Worm (Caenorhabditis elegans) whole organism, L3 larva: ENCODE measurements around the gene C26D10.4.

Experiments
- aly-2 ChIP-seq: fragments of 150-350 bp; optimal IDR thresholded peaks from 2 replicates; lab custom pipeline; 2014; ENCODE audit warnings: missing biosample characterization, missing genetic modification characterization
- ceh-16 ChIP-seq: sonication (generic microtip); optimal IDR thresholded peaks from 2 replicates; lab custom pipeline; 2017; ENCODE audit warnings: missing biosample characterization, missing genetic modification characterization
- ceh-28 ChIP-seq: fragments of 150-350 bp; optimal IDR thresholded peaks from 2 replicates; lab custom pipeline; 2014; ENCODE audit warnings: missing biosample characterization, missing genetic modification reagents, missing genetic modification characterization
- lin-39 ChIP-seq: fragments of 150-350 bp; optimal IDR thresholded peaks from 2 replicates; lab custom pipeline; 2018; ENCODE audit warnings: missing biosample characterization, missing genetic modification reagents, missing genetic modification characterization
- nfya-1 ChIP-seq: sonication (generic microtip); optimal IDR thresholded peaks from 2 replicates; lab custom pipeline; 2017; ENCODE audit warnings: missing genetic modification characterization, mild to moderate bottlenecking, missing compliant biosample characterization, antibody characterized with exemption, moderate library complexity; ENCODE audit not compliant: insufficient read depth
- nhr-12 ChIP-seq: fragments of 150-350 bp; optimal IDR thresholded peaks from 2 replicates; lab custom pipeline; 2014; ENCODE audit warnings: missing biosample characterization, missing genetic modification characterization
- nhr-23 ChIP-seq: fragments of 150-350 bp; optimal IDR thresholded peaks from 2 replicates; lab custom pipeline; 2014; ENCODE audit warnings: missing biosample characterization, missing genetic modification reagents, missing genetic modification characterization
- nhr-237 ChIP-seq: fragments of 150-350 bp; optimal IDR thresholded peaks from 2 replicates; lab custom pipeline; 2014; ENCODE audit warnings: missing biosample characterization, missing genetic modification characterization
- nhr-25 ChIP-seq: sonication (generic microtip); optimal IDR thresholded peaks from 2 replicates; lab custom pipeline; 2017; ENCODE audit warnings: missing biosample characterization, missing genetic modification characterization
- pqm-1 ChIP-seq: fragments of 150-350 bp; optimal IDR thresholded peaks from 2 replicates; lab custom pipeline; 2017; ENCODE audit warnings: missing biosample characterization, missing genetic modification characterization, inconsistent platforms
- unc-39 ChIP-seq: sonication (generic microtip); optimal IDR thresholded peaks from 4 replicates; lab custom pipeline; 2017; ENCODE audit warnings: missing biosample characterization, missing genetic modification characterization
- unc-62 ChIP-seq: fragments of 150-350 bp; sonication (generic microtip); optimal IDR thresholded peaks from 4 replicates; lab custom pipeline; 2014; ENCODE audit warnings: missing biosample characterization, missing genetic modification reagents, missing genetic modification characterization
- zag-1 ChIP-seq: fragments of 150-350 bp; optimal IDR thresholded peaks from 2 replicates; lab custom pipeline; 2014; ENCODE audit warnings: missing biosample characterization, missing genetic modification characterization
- ztf-11 ChIP-seq: fragments of 150-350 bp; optimal IDR thresholded peaks from 2 replicates; lab custom pipeline; 2014; ENCODE audit warnings: missing biosample characterization, missing genetic modification characterization

DNA sequence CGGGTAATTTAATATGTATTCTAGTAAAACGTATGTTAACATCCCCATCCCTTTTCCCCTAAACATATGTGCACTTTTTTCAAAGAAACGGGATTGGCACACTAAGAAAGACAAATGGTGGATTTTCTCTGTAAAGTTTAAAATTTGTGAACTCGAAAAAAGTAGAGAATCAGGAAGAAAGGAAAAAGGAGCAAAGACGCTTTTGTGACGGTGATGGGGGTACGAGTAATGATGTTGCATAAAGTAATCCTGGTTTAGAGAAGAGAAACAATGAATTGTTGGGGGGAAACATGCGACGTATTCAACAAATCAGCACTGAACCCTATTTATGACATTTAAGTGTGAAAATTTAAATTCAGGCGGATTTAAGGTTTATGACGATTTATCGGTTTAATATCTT, 18.1 kb upstream of the C26D10.4 start:
- TF ChIP-seq nhr-23 (no peak), ztf-11 (tag; lab: Kevin White, UChicago) (no peak), unc-62 (no peak), lin-39 (tag; lab: Kevin White, UChicago) (no peak), zag-1 (no peak), nhr-25 (tag; lab: Kevin White, UChicago) (no peak), ceh-28 (no peak), nfya-1 (no peak), nhr-12 (tag; lab: Kevin White, UChicago) (no peak), aly-2 (tag; lab: Kevin White, UChicago) (no peak), unc-39 (no peak), nhr-237 (no peak), pqm-1 (tag; lab: Kevin White, UChicago) (no peak), ceh-16 (tag; lab: Kevin White, UChicago) (no peak)
